Worm (Caenorhabditis elegans): ENCODE results near the gene ule-2.

The ule-2 gene

ce11 chrIV:14617985-14618384 lies 16.9 kb upstream of the ule-2 start:
- TF ChIP-seq aha-1 (tag) (peak; percentile 96), fos-1 (tag; optimal IDR thresholded peaks at IDR 0.05) (no peak)

ce11 chrIV:14618551-14618950 lies 16.4 kb upstream of the ule-2 start:
- TF ChIP-seq nhr-42 (GFP tag; IDR thresholded peaks at IDR 0.05) (0 out of 2 replicates have a peak, but pooled peaks have one; percentile 17), D1046.2 (GFP tag; IDR thresholded peaks at IDR 0.05) (no peak), lin-1 (GFP tag; IDR thresholded peaks at IDR 0.05) (0 out of 2 replicates have a peak, but pooled peaks have one; percentile 15), aha-1 (tag) (peak; percentile 94), F44E2.7 (GFP tag; IDR thresholded peaks at IDR 0.05) (no peak), tag-97 (GFP tag; IDR thresholded peaks at IDR 0.05) (no peak), vab-7 (GFP tag; IDR thresholded peaks at IDR 0.05) (0 out of 2 replicates have a peak, but pooled peaks have one; percentile 28), rbr-2 (tag; optimal IDR thresholded peaks at IDR 0.05) (peak; percentile 43), spr-3 (GFP tag; optimal IDR thresholded peaks at IDR 0.05) (no peak), hmg-1.1 (GFP tag; IDR thresholded peaks at IDR 0.05) (no peak), egl-43 (GFP tag; IDR thresholded peaks at IDR 0.05) (peak; percentile 59; the same call in 1 of the 2 replicates), hif-1 (tag; optimal IDR thresholded peaks at IDR 0.05) (peak in 1 of 2 experiments; percentile 1), gei-8 (GFP tag; optimal IDR thresholded peaks at IDR 0.05) (no peak), T20F7.1 (GFP tag; optimal IDR thresholded peaks at IDR 0.05) (no peak), fkh-10 (GFP tag; optimal IDR thresholded peaks at IDR 0.05) (no peak), dmd-8 (GFP tag; IDR thresholded peaks at IDR 0.05) (no peak), ceh-28 (tag; optimal IDR thresholded peaks at IDR 0.05) (no peak), R02D3.7 (tag; optimal IDR thresholded peaks at IDR 0.05) (no peak), nhr-11 (tag; optimal IDR thresholded peaks at IDR 0.05) (no peak), duxl-1 (tag; optimal IDR thresholded peaks at IDR 0.05; ENCODE audit: poor library complexity) (peak; percentile 6), lin-29 (GFP tag; IDR thresholded peaks at IDR 0.05) (no peak), dve-1 (tag; optimal IDR thresholded peaks at IDR 0.05; ENCODE audit: insufficient read depth) (no peak), ama-1 (optimal IDR thresholded peaks at IDR 0.05) (peak; percentile 54), unc-62 (GFP tag; optimal IDR thresholded peaks at IDR 0.05 in 1 of 2) (peak in 1 of 2 experiments; percentile 81), unc-62 (tag; optimal IDR thresholded peaks at IDR 0.05) (no peak)

- TF ChIP-seq ctbp-1 (GFP tag; IDR thresholded peaks at IDR 0.05) (no peak), nhr-102 (tag; optimal IDR thresholded peaks at IDR 0.05) (no peak), fkh-10 (GFP tag; optimal IDR thresholded peaks at IDR 0.05) (no peak), T26A8.4 (GFP tag; IDR thresholded peaks at IDR 0.05) (no peak), T20F7.1 (GFP tag; optimal IDR thresholded peaks at IDR 0.05) (no peak), zag-1 (tag; optimal IDR thresholded peaks at IDR 0.05) (no peak), saeg-2 (GFP tag; IDR thresholded peaks at IDR 0.05) (no peak), F44E2.7 (GFP tag; IDR thresholded peaks at IDR 0.05) (no peak), nhr-28 (tag; optimal IDR thresholded peaks at IDR 0.05) (peak; percentile 10), Y48G9A.11 (GFP tag; IDR thresholded peaks at IDR 0.05) (no peak), dmd-6 (GFP tag; IDR thresholded peaks at IDR 0.05) (peak; percentile 68), lin-39 (tag; optimal IDR thresholded peaks at IDR 0.05) (no peak), hif-1 (tag; optimal IDR thresholded peaks at IDR 0.05) (no peak), nhr-111 (GFP tag; optimal IDR thresholded peaks at IDR 0.05) (no peak), hlh-11 (tag; optimal IDR thresholded peaks at IDR 0.05) (no peak), tra-1 (GFP tag; IDR thresholded peaks at IDR 0.05) (no peak), pha-4 (GFP tag; IDR thresholded peaks at IDR 0.05) (0 out of 2 replicates have a peak, but pooled peaks have one; percentile 5), pha-4 (tag; optimal IDR thresholded peaks at IDR 0.05) (no peak), lsy-2 (tag; optimal IDR thresholded peaks at IDR 0.05) (no peak), dve-1 (tag; optimal IDR thresholded peaks at IDR 0.05; ENCODE audit: insufficient read depth) (peak; percentile 28), ceh-32 (tag; optimal IDR thresholded peaks at IDR 0.05; ENCODE audit: poor library complexity) (no peak), rbr-2 (tag; optimal IDR thresholded peaks at IDR 0.05) (no peak), jun-1 (tag; optimal IDR thresholded peaks at IDR 0.05) (no peak), php-3 (GFP tag; IDR thresholded peaks at IDR 0.05) (no peak), lin-15B (tag; optimal IDR thresholded peaks at IDR 0.05) (no peak), unc-62 (GFP tag; optimal IDR thresholded peaks at IDR 0.05 in 1 of 2) (peak in 1 of 2 experiments; percentile 51), unc-62 (tag; optimal IDR thresholded peaks at IDR 0.05) (no peak), daf-19 (GFP tag; conservative IDR thresholded peaks at IDR 0.05) (no peak), daf-16 (GFP tag; optimal IDR thresholded peaks at IDR 0.05) (no peak), daf-16 (tag; optimal IDR thresholded peaks at IDR 0.05) (peak; percentile 56), F49E8.2 (tag; optimal IDR thresholded peaks at IDR 0.05; ENCODE audit: borderline replicate concordance) (no peak)
Observed at ce11 chrIV:14620042-14620441, 14.9 kb upstream of the ule-2 start.

Data from whole organism, L4 larva.